Fruit fly (Drosophila melanogaster) whole organism, adult: ENCODE data around the gene mRRF1.

Experiments used
- CG1620 ChIP-seq: fragments of 200-800 bp; sonication (Bioruptor generic); optimal IDR thresholded peaks from 2 replicates; lab custom pipeline; 2016; ENCODE audit warnings: missing biosample characterization, missing genetic modification characterization
- CG33017 ChIP-seq: fragments of 200-800 bp; sonication (Bioruptor generic); optimal IDR thresholded peaks from 2 replicates; lab custom pipeline; 2018; ENCODE audit warnings: missing biosample characterization, mild to moderate bottlenecking, missing genetic modification characterization, moderate library complexity
- Crg-1 ChIP-seq: fragments of 200-800 bp; sonication (Bioruptor generic); optimal IDR thresholded peaks from 2 replicates; lab custom pipeline; 2016; ENCODE audit warnings: missing biosample characterization, missing genetic modification characterization

- TF ChIP-seq CG33017 (tag; lab: Kevin White, UChicago), result no peak
- no peak for TF ChIP-seq Crg-1 (GFP tag; lab: Kevin White, UChicago)
- TF ChIP-seq CG1620 (GFP tag; lab: Kevin White, UChicago), result no peak
Observed at dm6 chr3L:9372278-9372975, 8.3 kb downstream of the mRRF1 start, which contains the start of the genes Hsp67Bc, CG4456 and Hsp22.
